Worm (Caenorhabditis elegans): Measurements from ENCODE around the gene gei-15.

DNA sequence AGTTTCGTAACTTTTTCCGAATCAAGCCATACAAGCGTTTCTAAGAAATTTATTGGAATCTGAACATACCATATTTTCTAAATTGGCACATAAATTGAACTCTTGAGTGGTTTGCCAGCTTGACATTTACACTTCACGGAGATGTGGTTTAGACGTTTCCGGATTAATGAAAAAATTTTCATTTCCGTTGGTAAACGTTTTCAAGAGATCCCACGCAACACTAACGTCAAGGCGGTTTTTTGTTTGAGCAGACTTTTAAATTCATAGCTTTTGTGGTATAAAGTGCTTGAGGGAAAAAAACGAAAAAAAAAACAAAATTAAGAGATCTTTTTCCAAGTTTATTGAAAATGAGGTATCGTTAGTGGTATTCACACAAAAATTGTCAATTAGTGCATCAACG lies 12.1 kb upstream of the gei-15 start, which contains the start of gene F41B4.2:
- no peak for TF ChIP-seq unc-62 (GFP tag; optimal IDR thresholded peaks at IDR 0.05)
- TF ChIP-seq grh-1 (GFP tag; IDR thresholded peaks at IDR 0.05): no peak
- TF ChIP-seq pqm-1 (tag; optimal IDR thresholded peaks at IDR 0.05): no peak
- TF ChIP-seq nhr-237 (tag; optimal IDR thresholded peaks at IDR 0.05): no peak
- TF ChIP-seq lin-39 (tag; optimal IDR thresholded peaks at IDR 0.05): no peak
- TF ChIP-seq nhr-47 (tag; optimal IDR thresholded peaks at IDR 0.05): no peak
- TF ChIP-seq ceh-82 (tag; optimal IDR thresholded peaks at IDR 0.05): no peak
- TF ChIP-seq nhr-12 (tag; optimal IDR thresholded peaks at IDR 0.05): no peak
- TF ChIP-seq nhr-28 (tag; optimal IDR thresholded peaks at IDR 0.05): no peak
- TF ChIP-seq mef-2 (tag; optimal IDR thresholded peaks at IDR 0.05): no peak
- TF ChIP-seq egl-27 (tag; optimal IDR thresholded peaks at IDR 0.05): no peak
- no peak for TF ChIP-seq fos-1 (tag; optimal IDR thresholded peaks at IDR 0.05)
